Fruit fly (Drosophila melanogaster) whole organism, wandering third instar larva: ENCODE results near the gene Marcal1.

Experiments used
- Abd-B ChIP-seq: fragments of >200 bp; optimal IDR thresholded peaks from 2 replicates; lab custom pipeline; 2017; ENCODE audit warnings: missing biosample characterization, missing genetic modification characterization
- h ChIP-seq: fragments of 200-800 bp; sonication (Bioruptor generic); optimal IDR thresholded peaks from 3 replicates; lab custom pipeline; 2016; ENCODE audit warnings: missing biosample characterization, mild to moderate bottlenecking, missing genetic modification characterization
- sv ChIP-seq: fragments of 200-800 bp; sonication (Bioruptor generic); optimal IDR thresholded peaks from 3 replicates; lab custom pipeline; 2016; ENCODE audit warnings: missing biosample characterization, missing genetic modification characterization

dm6 chr2L:4965420-4965819, 10.1 kb downstream of the Marcal1 start, which contains the start of gene CG34125:
- TF ChIP-seq Abd-B = no peak
- no peak for TF ChIP-seq sv (GFP tag; lab: Kevin White, UChicago)
- no peak for TF ChIP-seq h (GFP tag; lab: Kevin White, UChicago)
